Worm (Caenorhabditis elegans) whole organism, L1 larva: ENCODE results near the gene T04B8.5.

ENCODE experiments used
- egl-27 ChIP-seq, 2 experiments: fragments of 150-350 bp in 1 of 2; sonication (generic microtip); optimal IDR thresholded peaks; 3 replicates each; lab custom pipeline; 2017 to 2018; ENCODE audit warnings: missing biosample characterization in 2 of 2, missing genetic modification characterization in 2 of 2, missing genetic modification reagents in 2 of 2
- irx-1 ChIP-seq: sonication (generic microtip); optimal IDR thresholded peaks from 2 replicates; lab custom pipeline; 2016; ENCODE audit warnings: missing genetic modification characterization, missing compliant biosample characterization
- lin-13 ChIP-seq: fragments of 150-350 bp; optimal IDR thresholded peaks from 2 replicates; lab custom pipeline; 2014; ENCODE audit warnings: missing biosample characterization, missing genetic modification reagents, missing genetic modification characterization
- mdl-1 ChIP-seq, 2 experiments: fragments of 150-350 bp; optimal IDR thresholded peaks; 2 replicates each; lab custom pipeline; 2014 to 2017; ENCODE audit warnings: missing biosample characterization in 2 of 2, missing genetic modification characterization in 2 of 2, inconsistent platforms in 1 of 2
- mep-1 ChIP-seq: fragments of 150-350 bp; optimal IDR thresholded peaks from 2 replicates; lab custom pipeline; 2014; ENCODE audit warnings: missing biosample characterization, missing genetic modification characterization
- nhr-237 ChIP-seq: fragments of 150-350 bp; optimal IDR thresholded peaks from 2 replicates; lab custom pipeline; 2014; ENCODE audit warnings: missing biosample characterization, missing genetic modification characterization
- nhr-47 ChIP-seq: sonication (generic microtip); optimal IDR thresholded peaks from 2 replicates; lab custom pipeline; 2016; ENCODE audit warnings: mild to moderate bottlenecking, missing genetic modification characterization, moderate library complexity, missing compliant biosample characterization
- snpc-4 ChIP-seq: fragments of 150-350 bp; optimal IDR thresholded peaks from 2 replicates; lab custom pipeline; 2014; ENCODE audit warnings: missing biosample characterization, missing genetic modification characterization
- snu-23 ChIP-seq: sonication (generic microtip); optimal IDR thresholded peaks from 2 replicates; lab custom pipeline; 2016; ENCODE audit warnings: missing genetic modification characterization, missing compliant biosample characterization
- unc-62 ChIP-seq: fragments of 150-350 bp; optimal IDR thresholded peaks from 2 replicates; lab custom pipeline; 2014; ENCODE audit warnings: missing biosample characterization, missing genetic modification reagents, missing genetic modification characterization
- zag-1 ChIP-seq: fragments of 150-350 bp; optimal IDR thresholded peaks from 2 replicates; lab custom pipeline; 2014; ENCODE audit warnings: missing biosample characterization, missing genetic modification characterization
- ztf-11 ChIP-seq, 2 experiments: sonication (generic microtip); optimal IDR thresholded peaks; 2 replicates each; lab custom pipeline; 2016 to 2017; ENCODE audit warnings: missing genetic modification characterization in 2 of 2, missing biosample characterization in 1 of 2, missing compliant biosample characterization in 1 of 2
- ztf-4 ChIP-seq: fragments of 150-350 bp; optimal IDR thresholded peaks from 2 replicates; lab custom pipeline; 2014; ENCODE audit warnings: missing biosample characterization, missing genetic modification characterization

DNA sequence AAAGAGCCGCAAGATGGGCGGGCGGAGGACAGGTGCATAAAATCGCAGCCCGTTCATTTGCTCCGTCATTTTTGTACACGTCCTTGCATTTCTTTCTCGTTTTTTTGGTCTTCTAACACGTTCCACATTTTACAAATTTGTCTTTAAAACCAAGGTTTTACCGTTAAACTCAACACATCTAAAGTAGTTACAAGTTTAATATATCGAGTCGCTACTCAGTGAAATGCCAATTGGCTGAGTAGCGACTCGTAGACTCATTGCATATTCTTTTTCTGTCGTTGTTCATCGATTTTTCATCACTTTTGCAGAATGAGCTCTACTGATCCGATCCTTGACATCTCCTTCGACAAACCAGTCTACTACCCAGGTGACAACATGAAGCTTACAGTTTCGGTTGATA, 2.9 kb upstream of the T04B8.5 start, which contains the start of gene arrd-1:
- no peak for TF ChIP-seq lin-13 (GFP tag; lab: Kevin White, UChicago)
- no peak for TF ChIP-seq irx-1 (tag; lab: Kevin White, UChicago)
- TF ChIP-seq mdl-1 (tag; optimal IDR thresholded peaks at IDR 0.05; lab: Kevin White, UChicago), result no peak
- no peak for TF ChIP-seq snu-23 (GFP tag; lab: Kevin White, UChicago)
- TF ChIP-seq snpc-4 (tag; lab: Kevin White, UChicago), result no peak
- no peak for TF ChIP-seq nhr-237
- TF ChIP-seq ztf-4 (tag; lab: Kevin White, UChicago), result no peak
- no peak for TF ChIP-seq unc-62 (GFP tag; lab: Kevin White, UChicago)
- no peak for TF ChIP-seq mep-1 (tag; lab: Kevin White, UChicago)
- TF ChIP-seq zag-1 (tag; lab: Kevin White, UChicago), result no peak
- TF ChIP-seq ztf-11 (tag; optimal IDR thresholded peaks at IDR 0.05; lab: Kevin White, UChicago), result no peak
- no peak for TF ChIP-seq egl-27 (tag; optimal IDR thresholded peaks at IDR 0.05; lab: Kevin White, UChicago)
- TF ChIP-seq nhr-47 (tag; lab: Kevin White, UChicago), result no peak
